Worm (Caenorhabditis elegans) whole organism, late embryonic: ENCODE data around the gene wrt-4.

Experiments used
- K02D7.2 ChIP-seq: sonication (generic microtip); optimal IDR thresholded peaks from 2 replicates; lab custom pipeline; 2017; ENCODE audit warnings: mild to moderate bottlenecking, missing genetic modification characterization, missing compliant biosample characterization
- ahr-1 ChIP-seq: sonication (generic microtip); optimal IDR thresholded peaks from 2 replicates; lab custom pipeline; 2016; ENCODE audit warnings: missing genetic modification characterization, missing compliant biosample characterization
- ceh-14 ChIP-seq: sonication (generic microtip); optimal IDR thresholded peaks from 2 replicates; lab custom pipeline; 2016; ENCODE audit warnings: missing genotype, missing genetic modification characterization, missing compliant biosample characterization
- ceh-18 ChIP-seq: sonication (generic microtip); optimal IDR thresholded peaks from 2 replicates; lab custom pipeline; 2016; ENCODE audit warnings: missing genetic modification characterization, missing compliant biosample characterization
- ceh-19 ChIP-seq: fragments of 200-800 bp; sonication (Bioruptor generic); optimal IDR thresholded peaks from 2 replicates; lab custom pipeline; 2018; ENCODE audit warnings: mild to moderate bottlenecking, missing genetic modification characterization, missing compliant biosample characterization
- ceh-31 ChIP-seq: sonication (generic microtip); optimal IDR thresholded peaks from 2 replicates; lab custom pipeline; 2016; ENCODE audit warnings: missing genetic modification characterization, missing compliant biosample characterization
- ceh-34 ChIP-seq: sonication (generic microtip); optimal IDR thresholded peaks from 2 replicates; lab custom pipeline; 2016; ENCODE audit warnings: mild to moderate bottlenecking, missing genetic modification characterization, missing compliant biosample characterization
- ceh-45 ChIP-seq: fragments of 200-800 bp; sonication (Bioruptor generic); IDR thresholded peaks from 2 replicates; pipeline ENCODE4 v1.3.6; 2022; ENCODE audit warnings: missing genetic modification reagents, missing genetic modification characterization, missing compliant biosample characterization
- ceh-48 ChIP-seq: sonication (generic microtip); optimal IDR thresholded peaks from 2 replicates; lab custom pipeline; 2016; ENCODE audit warnings: missing genetic modification characterization, inconsistent platforms, missing compliant biosample characterization
- ceh-6 ChIP-seq: fragments of 200-800 bp; sonication (Bioruptor generic); optimal IDR thresholded peaks from 2 replicates; lab custom pipeline; 2018; ENCODE audit warnings: mild to moderate bottlenecking, missing genetic modification characterization, missing compliant biosample characterization
- ceh-9 ChIP-seq: sonication (generic microtip); optimal IDR thresholded peaks from 2 replicates; lab custom pipeline; 2016; ENCODE audit warnings: mild to moderate bottlenecking, missing genetic modification characterization, inconsistent platforms, missing compliant biosample characterization
- dmd-4 ChIP-seq: sonication (generic microtip); optimal IDR thresholded peaks from 2 replicates; lab custom pipeline; 2016; ENCODE audit warnings: borderline replicate concordance, missing genetic modification characterization, missing compliant biosample characterization
- dve-1 ChIP-seq: sonication (generic microtip); optimal IDR thresholded peaks from 2 replicates; lab custom pipeline; 2017; ENCODE audit warnings: antibody characterized with exemption, mild to moderate bottlenecking, missing genetic modification characterization, missing compliant biosample characterization
- elt-4 ChIP-seq: sonication (generic microtip); optimal IDR thresholded peaks from 2 replicates; lab custom pipeline; 2016; ENCODE audit warnings: missing genetic modification characterization, missing compliant biosample characterization
- eyg-1 ChIP-seq: sonication (generic microtip); optimal IDR thresholded peaks from 2 replicates; lab custom pipeline; 2016; ENCODE audit warnings: missing genotype, missing genetic modification characterization, missing compliant biosample characterization
- fax-1 ChIP-seq: sonication (generic microtip); optimal IDR thresholded peaks from 2 replicates; lab custom pipeline; 2016; ENCODE audit warnings: missing genotype, missing genetic modification characterization, missing compliant biosample characterization
- fkh-6 ChIP-seq: sonication (generic microtip); optimal IDR thresholded peaks from 2 replicates; lab custom pipeline; 2016; ENCODE audit warnings: missing genetic modification characterization, missing compliant biosample characterization
- gmeb-2 ChIP-seq: sonication (generic microtip); optimal IDR thresholded peaks from 2 replicates; lab custom pipeline; 2016; ENCODE audit warnings: missing genetic modification characterization, inconsistent platforms, missing compliant biosample characterization
- hlh-13 ChIP-seq: fragments of 200-800 bp; sonication (Bioruptor generic); optimal IDR thresholded peaks from 2 replicates; lab custom pipeline; 2018; ENCODE audit warnings: mild to moderate bottlenecking, missing genetic modification characterization, missing compliant biosample characterization
- hlh-15 ChIP-seq: sonication (generic microtip); optimal IDR thresholded peaks from 2 replicates; lab custom pipeline; 2016; ENCODE audit warnings: missing genetic modification characterization, missing compliant biosample characterization
- hlh-6 ChIP-seq: sonication (generic microtip); optimal IDR thresholded peaks from 2 replicates; lab custom pipeline; 2016; ENCODE audit warnings: missing genotype, missing genetic modification characterization, missing compliant biosample characterization
- hlh-8 ChIP-seq: sonication (generic microtip); optimal IDR thresholded peaks from 2 replicates; lab custom pipeline; 2016; ENCODE audit warnings: missing genotype, missing genetic modification characterization, missing compliant biosample characterization
- lim-6 ChIP-seq: sonication (generic microtip); optimal IDR thresholded peaks from 2 replicates; lab custom pipeline; 2016; ENCODE audit warnings: missing genetic modification characterization, missing compliant biosample characterization
- lin-11 ChIP-seq: fragments of 200-800 bp; sonication (Bioruptor generic); optimal IDR thresholded peaks from 2 replicates; lab custom pipeline; 2018; ENCODE audit warnings: mild to moderate bottlenecking, missing genetic modification characterization, missing compliant biosample characterization
- madf-2 ChIP-seq: sonication (generic microtip); optimal IDR thresholded peaks from 2 replicates; lab custom pipeline; 2017; ENCODE audit warnings: missing genetic modification characterization, missing compliant biosample characterization
- pax-1 ChIP-seq: fragments of 150-350 bp; optimal IDR thresholded peaks from 2 replicates; lab custom pipeline; 2014; ENCODE audit warnings: missing biosample characterization, missing genetic modification characterization
- pha-2 ChIP-seq: sonication (generic microtip); optimal IDR thresholded peaks from 2 replicates; lab custom pipeline; 2017; ENCODE audit warnings: mild to moderate bottlenecking, missing genetic modification characterization, missing compliant biosample characterization
- pha-4 ChIP-seq: fragments of 150-350 bp; optimal IDR thresholded peaks from 2 replicates; lab custom pipeline; 2018; ENCODE audit warnings: missing biosample characterization, missing genetic modification reagents, missing genetic modification characterization
- pqm-1 ChIP-seq: sonication (generic microtip); optimal IDR thresholded peaks from 2 replicates; lab custom pipeline; 2016; ENCODE audit warnings: missing genetic modification characterization, missing compliant biosample characterization
- ref-2 ChIP-seq: sonication (generic microtip); optimal IDR thresholded peaks from 2 replicates; lab custom pipeline; 2016; ENCODE audit warnings: missing genetic modification characterization, missing compliant biosample characterization
- sox-2 ChIP-seq: fragments of 200-800 bp; sonication (Bioruptor generic); IDR thresholded peaks from 2 replicates; pipeline ENCODE4 v1.3.6; 2022; ENCODE audit warnings: missing genetic modification reagents, missing genetic modification characterization, missing compliant biosample characterization
- tbx-2 ChIP-seq: sonication (generic microtip); optimal IDR thresholded peaks from 2 replicates; lab custom pipeline; 2016; ENCODE audit warnings: missing genetic modification characterization, missing compliant biosample characterization
- tbx-7 ChIP-seq: sonication (generic microtip); optimal IDR thresholded peaks from 2 replicates; lab custom pipeline; 2016; ENCODE audit warnings: missing genotype, missing genetic modification characterization, missing compliant biosample characterization
- ttx-3 ChIP-seq: sonication (generic microtip); optimal IDR thresholded peaks from 2 replicates; lab custom pipeline; 2016; ENCODE audit warnings: missing genetic modification reagents, missing genetic modification characterization, missing compliant biosample characterization
- unc-42 ChIP-seq: sonication (generic microtip); optimal IDR thresholded peaks from 2 replicates; lab custom pipeline; 2016; ENCODE audit warnings: missing genotype, missing genetic modification characterization, missing compliant biosample characterization
- unc-86 ChIP-seq: sonication (generic microtip); optimal IDR thresholded peaks from 2 replicates; lab custom pipeline; 2016; ENCODE audit warnings: missing genetic modification characterization, missing compliant biosample characterization
- zip-5 ChIP-seq: sonication (generic microtip); optimal IDR thresholded peaks from 2 replicates; lab custom pipeline; 2016; ENCODE audit warnings: missing genetic modification characterization, missing compliant biosample characterization
- ztf-16 ChIP-seq: sonication (generic microtip); optimal IDR thresholded peaks from 2 replicates; lab custom pipeline; 2017; ENCODE audit warnings: missing genetic modification characterization, missing compliant biosample characterization

The wrt-4 gene

ce11 chrX:15721346-15721745, 35.7 kb downstream of the wrt-4 start, which contains the start of gene ZK662.5:
TSS of gene ZK662.5 (plus strand) at chrX:15721646.
- no peak for TF ChIP-seq tbx-2 (tag; lab: Kevin White, UChicago)
- TF ChIP-seq lim-6 (tag; lab: Kevin White, UChicago) = no peak
- TF ChIP-seq ceh-18 = no peak
- no peak for TF ChIP-seq elt-4 (tag; lab: Kevin White, UChicago)
- TF ChIP-seq unc-42 = no peak
- no peak for TF ChIP-seq ahr-1
- no peak for TF ChIP-seq pqm-1 (tag; lab: Kevin White, UChicago)

- TF ChIP-seq ceh-34 (tag; lab: Kevin White, UChicago) = no peak
- no peak for TF ChIP-seq tbx-2 (tag; lab: Kevin White, UChicago)
Observed at ce11 chrX:15718325-15718724, 38.7 kb downstream of the wrt-4 start, which contains the start of gene ZK662.6. TSS of gene ZK662.6 (plus strand) at chrX:15718625.

- no peak for TF ChIP-seq pha-4 (tag; lab: Kevin White, UChicago)
Observed at ce11 chrX:15716971-15717370, 40.1 kb downstream of the wrt-4 start.

- TF ChIP-seq hlh-13 (GFP tag; lab: Kevin White, UChicago) (no peak), ceh-14 (tag; lab: Kevin White, UChicago) (no peak), ceh-6 (GFP tag; lab: Kevin White, UChicago) (no peak), eyg-1 (tag; lab: Kevin White, UChicago) (no peak), ceh-31 (tag; lab: Kevin White, UChicago) (no peak), tbx-7 (no peak), pax-1 (tag; lab: Kevin White, UChicago) (no peak), dmd-4 (tag; lab: Kevin White, UChicago) (no peak), ceh-19 (GFP tag; lab: Kevin White, UChicago) (no peak), K02D7.2 (no peak), pha-2 (tag; lab: Kevin White, UChicago) (no peak), ahr-1 (no peak), fax-1 (tag; lab: Kevin White, UChicago) (no peak)
Observed at ce11 chrX:15713189-15713588, 43.9 kb downstream of the wrt-4 start.

- TF ChIP-seq unc-86 (no peak), zip-5 (tag; lab: Kevin White, UChicago) (no peak), tbx-7 (no peak), ceh-48 (tag; lab: Kevin White, UChicago) (no peak), ahr-1 (no peak), ztf-16 (tag; lab: Kevin White, UChicago) (no peak), ceh-45 (GFP tag; lab: Robert Waterston, UW) (no peak), pqm-1 (tag; lab: Kevin White, UChicago) (no peak), ceh-18 (no peak), elt-4 (tag; lab: Kevin White, UChicago) (no peak), fax-1 (tag; lab: Kevin White, UChicago) (no peak), lin-11 (tag; lab: Kevin White, UChicago) (no peak), hlh-6 (tag; lab: Kevin White, UChicago) (no peak), hlh-15 (tag; lab: Kevin White, UChicago) (no peak), ttx-3 (tag; lab: Kevin White, UChicago) (no peak)
- TF ChIP-seq, all 69 proteins: peak for 0
Observed at ce11 chrX:15709594-15709993, 47.5 kb downstream of the wrt-4 start.

- TF ChIP-seq fkh-6 (tag; lab: Kevin White, UChicago) = no peak
- no peak for TF ChIP-seq ref-2 (tag; lab: Kevin White, UChicago)
- TF ChIP-seq ceh-9 (tag; lab: Kevin White, UChicago) = no peak
- no peak for TF ChIP-seq madf-2 (tag; lab: Kevin White, UChicago)
- no peak for TF ChIP-seq sox-2 (GFP tag; lab: Robert Waterston, UW)
- TF ChIP-seq gmeb-2 (tag; lab: Kevin White, UChicago) = no peak
- no peak for TF ChIP-seq elt-4 (tag; lab: Kevin White, UChicago)
- no peak for TF ChIP-seq hlh-13 (GFP tag; lab: Kevin White, UChicago)
- no peak for TF ChIP-seq lin-11 (tag; lab: Kevin White, UChicago)
- TF ChIP-seq pqm-1 (tag; lab: Kevin White, UChicago) = no peak
- TF ChIP-seq zip-5 (tag; lab: Kevin White, UChicago) = no peak
- TF ChIP-seq dve-1 (tag; lab: Kevin White, UChicago) = no peak
- no peak for TF ChIP-seq hlh-8 (tag; lab: Kevin White, UChicago)
- TF ChIP-seq hlh-6 (tag; lab: Kevin White, UChicago) = no peak
- TF ChIP-seq ttx-3 (tag; lab: Kevin White, UChicago) = no peak
- no peak for TF ChIP-seq pax-1 (tag; lab: Kevin White, UChicago)
- no peak for TF ChIP-seq tbx-7
Observed at ce11 chrX:15707913-15708312, 49.2 kb downstream of the wrt-4 start, which contains the start of gene nhr-48. TSS of gene nhr-48 (plus strand) at chrX:15708213.
